Fruit fly (Drosophila melanogaster): ENCODE results near the gene NdufV3.

DNA sequence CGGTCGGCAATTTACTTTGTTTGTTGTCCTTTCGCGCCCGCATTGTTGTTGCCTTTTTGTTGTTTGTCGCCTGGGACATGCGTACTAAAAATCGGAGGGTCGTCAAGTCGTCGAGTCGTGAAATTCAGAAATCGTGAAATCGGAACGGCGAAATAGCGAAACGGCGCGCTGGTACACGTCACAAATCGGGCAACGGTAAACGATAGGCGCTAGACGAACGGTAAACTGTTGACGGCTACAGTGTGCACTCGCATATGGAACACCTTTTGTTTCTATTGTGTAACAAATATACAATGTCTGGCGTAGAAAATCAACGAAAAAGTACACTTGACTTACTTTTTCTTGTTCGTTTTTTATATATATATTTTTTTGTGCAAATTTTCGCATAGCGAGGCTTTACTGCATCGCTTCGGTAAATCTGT, 34.2 kb downstream of the NdufV3 start:
- TF ChIP-seq CG17806 (tag; optimal IDR thresholded peaks at IDR 0.05) (peak; percentile 38), CG34367 (tag; optimal IDR thresholded peaks at IDR 0.05) (peak; percentile 11), D1 (tag; optimal IDR thresholded peaks at IDR 0.05) (no peak), CG14655 (GFP tag; optimal IDR thresholded peaks at IDR 0.05) (peak; percentile 23), gl (tag; optimal IDR thresholded peaks at IDR 0.05) (no peak), rn (GFP tag; IDR thresholded peaks at IDR 0.05) (no peak), Pif1A (GFP tag; optimal IDR thresholded peaks at IDR 0.05) (peak; percentile 19), CG13204 (GFP tag; optimal IDR thresholded peaks at IDR 0.05) (no peak), CG10348 (GFP tag; IDR thresholded peaks at IDR 0.05) (no peak), CG4496 (GFP tag; IDR thresholded peaks at IDR 0.05) (peak; percentile 69; the same call in 1 of the 3 replicates), CG15710 (tag; optimal IDR thresholded peaks at IDR 0.05) (peak; percentile 47), CG8159 (tag; optimal IDR thresholded peaks at IDR 0.05) (peak; percentile 45)
